Fruit fly (Drosophila melanogaster) whole organism, embryonic: ENCODE data around the gene osp.

Experiments used
- Atf3 ChIP-seq: fragments of 200-800 bp; sonication (Bioruptor generic); optimal IDR thresholded peaks from 3 replicates; lab custom pipeline; 2016; ENCODE audit warnings: missing biosample characterization, missing genetic modification characterization
- BEAF-32 ChIP-seq: fragments of 200-800 bp; sonication (Bioruptor generic); optimal IDR thresholded peaks from 3 replicates; lab custom pipeline; 2017; ENCODE audit warnings: missing biosample characterization, missing genetic modification characterization, mild to moderate bottlenecking, moderate library complexity, missing genetic modification reagents
- CG10565 ChIP-seq: fragments of 200-800 bp; sonication (Bioruptor generic); optimal IDR thresholded peaks from 3 replicates; lab custom pipeline; 2016; ENCODE audit warnings: missing biosample characterization, mild to moderate bottlenecking, missing genetic modification characterization
- CG11093 ChIP-seq: fragments of 200-800 bp; sonication (Bioruptor generic); IDR thresholded peaks from 3 replicates; pipeline ENCODE4 v1.3.6; 2022; ENCODE audit warnings: missing biosample characterization, missing genetic modification characterization
- CG11723 ChIP-seq: fragments of 200-800 bp; sonication (Bioruptor generic); optimal IDR thresholded peaks from 2 replicates; lab custom pipeline; 2017; ENCODE audit warnings: missing biosample characterization, mild to moderate bottlenecking, missing genetic modification characterization
- CG12155 ChIP-seq: fragments of 200-800 bp; sonication (Bioruptor generic); optimal IDR thresholded peaks from 3 replicates; lab custom pipeline; 2016; ENCODE audit warnings: missing biosample characterization, missing genetic modification characterization
- CG12942 ChIP-seq: fragments of 200-800 bp; sonication (Bioruptor generic); optimal IDR thresholded peaks from 3 replicates; lab custom pipeline; 2016; ENCODE audit warnings: missing biosample characterization, missing genetic modification characterization
- CG15073 ChIP-seq: fragments of 200-800 bp; sonication (Bioruptor generic); optimal IDR thresholded peaks from 2 replicates; lab custom pipeline; 2016; ENCODE audit warnings: missing biosample characterization, missing genetic modification characterization
- CG2129 ChIP-seq: fragments of 200-800 bp; sonication (Bioruptor generic); IDR thresholded peaks from 2 replicates; pipeline ENCODE4 v1.3.6; 2022; ENCODE audit warnings: missing biosample characterization, missing genetic modification characterization; ENCODE audit not compliant: partially characterized antibody
- CG2199 ChIP-seq: fragments of 200-800 bp; sonication (Bioruptor generic); IDR thresholded peaks from 3 replicates; pipeline ENCODE4 v1.3.6; 2022; ENCODE audit warnings: missing biosample characterization, missing genetic modification characterization
- CG2678 ChIP-seq: fragments of 200-800 bp; sonication (Bioruptor generic); optimal IDR thresholded peaks from 3 replicates; lab custom pipeline; 2019; ENCODE audit warnings: missing biosample characterization, mild to moderate bottlenecking, missing genetic modification characterization, moderate library complexity
- CG3163 ChIP-seq: fragments of 200-800 bp; sonication (Bioruptor generic); optimal IDR thresholded peaks from 3 replicates; lab custom pipeline; 2016; ENCODE audit warnings: missing biosample characterization, missing genetic modification characterization
- CG33557 ChIP-seq: fragments of 200-800 bp; sonication (Bioruptor generic); optimal IDR thresholded peaks from 2 replicates; lab custom pipeline; 2019; ENCODE audit warnings: missing biosample characterization, mild to moderate bottlenecking, missing genetic modification characterization, moderate library complexity
- CG4360 ChIP-seq: fragments of 200-800 bp; sonication (Bioruptor generic); IDR thresholded peaks from 2 replicates; pipeline ENCODE4 v1.3.6; 2022; ENCODE audit warnings: missing biosample characterization, missing genetic modification characterization
- CG43689 ChIP-seq: fragments of 200-800 bp; sonication (Bioruptor generic); IDR thresholded peaks from 2 replicates; pipeline ENCODE4 v1.3.6; 2022; ENCODE audit warnings: missing biosample characterization, missing genetic modification characterization
- CG5245 ChIP-seq: fragments of 200-800 bp; sonication (Bioruptor generic); optimal IDR thresholded peaks from 3 replicates; lab custom pipeline; 2016; ENCODE audit warnings: missing biosample characterization, missing genetic modification characterization
- CG6175 ChIP-seq: fragments of 200-800 bp; sonication (Bioruptor generic); IDR thresholded peaks from 3 replicates; pipeline ENCODE4 v1.3.6; 2022; ENCODE audit warnings: missing biosample characterization, missing genetic modification characterization
- CG6791 ChIP-seq: fragments of 200-800 bp; sonication (Bioruptor generic); IDR thresholded peaks from 3 replicates; pipeline ENCODE4 v1.3.6; 2022; ENCODE audit warnings: missing biosample characterization, missing genetic modification characterization; ENCODE audit not compliant: partially characterized antibody
- CG8290 ChIP-seq, 3 experiments: fragments of 200-800 bp; sonication (Bioruptor generic); optimal IDR thresholded peaks; 2 replicates each; lab custom pipeline; 2016 to 2019; ENCODE audit warnings: missing biosample characterization in 3 of 3, missing genetic modification characterization in 3 of 3, mild to moderate bottlenecking in 2 of 3, moderate library complexity in 1 of 3
- Dll ChIP-seq: fragments of 200-800 bp; sonication (Bioruptor generic); IDR thresholded peaks from 4 replicates; pipeline ENCODE4 v1.3.6; 2022; ENCODE audit warnings: missing biosample characterization, missing genetic modification characterization; ENCODE audit not compliant: partially characterized antibody
- Hmr ChIP-seq: fragments of 200-800 bp; sonication (Bioruptor generic); optimal IDR thresholded peaks from 3 replicates; lab custom pipeline; 2017; ENCODE audit warnings: mild to moderate bottlenecking, missing biosample characterization, missing genetic modification reagents, missing genetic modification characterization
- Med ChIP-seq: fragments of 200-800 bp; sonication (Bioruptor generic); peaks from one replicate; lab custom pipeline; 2016; ENCODE audit warnings: missing biosample characterization, missing genetic modification characterization, mild to moderate bottlenecking, inconsistent platforms, moderate library complexity
- Scr ChIP-seq: fragments of 200-800 bp; sonication (Bioruptor generic); IDR thresholded peaks from 2 replicates; pipeline ENCODE4 v1.3.6; 2022; ENCODE audit warnings: missing biosample characterization, missing genetic modification characterization; ENCODE audit not compliant: partially characterized antibody
- abd-A ChIP-seq: fragments of 200-800 bp; sonication (Bioruptor generic); optimal IDR thresholded peaks from 3 replicates; lab custom pipeline; 2019; ENCODE audit warnings: missing biosample characterization, mild to moderate bottlenecking, missing genetic modification characterization, moderate library complexity
- ato ChIP-seq: fragments of 200-800 bp; sonication (Bioruptor generic); IDR thresholded peaks from 2 replicates; pipeline ENCODE4 v1.3.6; 2022; ENCODE audit warnings: missing biosample characterization, missing genetic modification characterization; ENCODE audit not compliant: partially characterized antibody
- bsh ChIP-seq, 2 experiments: fragments of 200-800 bp; sonication (Bioruptor generic); optimal IDR thresholded peaks; 2 replicates each; lab custom pipeline; 2017 to 2018; ENCODE audit warnings: mild to moderate bottlenecking in 2 of 2, missing biosample characterization in 2 of 2, missing genetic modification characterization in 2 of 2, moderate library complexity in 1 of 2
- cg ChIP-seq: fragments of 200-800 bp; sonication (Bioruptor generic); optimal IDR thresholded peaks from 3 replicates; lab custom pipeline; 2019; ENCODE audit warnings: missing biosample characterization, mild to moderate bottlenecking, missing genetic modification characterization, moderate library complexity
- chif ChIP-seq, 2 experiments: fragments of 200-800 bp; sonication (Bioruptor generic); optimal IDR thresholded peaks; 3 replicates each; lab custom pipeline; 2016; ENCODE audit warnings: missing biosample characterization in 2 of 2, missing genetic modification characterization in 2 of 2
- ci ChIP-seq: fragments of 200-800 bp; sonication (Bioruptor generic); IDR thresholded peaks from 3 replicates; pipeline ENCODE4 v1.3.6; 2022; ENCODE audit warnings: missing biosample characterization, missing genetic modification characterization
- dati ChIP-seq: fragments of 200-800 bp; sonication (Bioruptor generic); IDR thresholded peaks from 2 replicates; pipeline ENCODE4 v1.3.6; 2022; ENCODE audit warnings: missing biosample characterization, missing genetic modification characterization
- gcm2 ChIP-seq: fragments of 200-800 bp; sonication (Bioruptor generic); optimal IDR thresholded peaks from 2 replicates; lab custom pipeline; 2016; ENCODE audit warnings: missing biosample characterization, missing genetic modification characterization
- grau ChIP-seq: fragments of 200-800 bp; optimal IDR thresholded peaks from 3 replicates; lab custom pipeline; 2019; ENCODE audit warnings: missing biosample characterization, mild to moderate bottlenecking, missing genetic modification characterization, moderate library complexity
- gt ChIP-seq: fragments of 200-800 bp; sonication (Bioruptor generic); IDR thresholded peaks from 2 replicates; pipeline ENCODE4 v1.3.6; 2022; ENCODE audit warnings: missing biosample characterization, missing genetic modification characterization
- h ChIP-seq: fragments of >200 bp; optimal IDR thresholded peaks from 2 replicates; lab custom pipeline; 2017
- lola ChIP-seq, 3 experiments: fragments of >200 bp in 2 of 3; fragments of 200-800 bp in 1 of 3; sonication (Bioruptor generic) in 1 of 3; optimal IDR thresholded peaks; 2 replicates each; lab custom pipeline; 2017 to 2019; ENCODE audit warnings: missing biosample characterization in 3 of 3, missing genetic modification characterization in 3 of 3, mild to moderate bottlenecking in 1 of 3, moderate library complexity in 1 of 3
- maf-S ChIP-seq: fragments of 200-800 bp; sonication (Bioruptor generic); optimal IDR thresholded peaks from 2 replicates; lab custom pipeline; 2016; ENCODE audit warnings: missing biosample characterization, missing genetic modification characterization
- org-1 ChIP-seq: fragments of 200-800 bp; sonication (Bioruptor generic); optimal IDR thresholded peaks from 2 replicates; lab custom pipeline; 2017; ENCODE audit warnings: missing biosample characterization, missing genetic modification characterization
- pzg ChIP-seq: fragments of 200-800 bp; sonication (Bioruptor generic); optimal IDR thresholded peaks from 3 replicates; lab custom pipeline; 2018; ENCODE audit warnings: missing biosample characterization, mild to moderate bottlenecking, missing genetic modification characterization, moderate library complexity
- ranshi ChIP-seq: fragments of 200-800 bp; sonication (Bioruptor generic); IDR thresholded peaks from 2 replicates; pipeline ENCODE4 v1.3.6; 2022; ENCODE audit warnings: missing biosample characterization, missing genetic modification characterization
- schlank ChIP-seq: fragments of 200-800 bp; sonication (Bioruptor generic); optimal IDR thresholded peaks from 2 replicates; lab custom pipeline; 2018; ENCODE audit warnings: missing biosample characterization, mild to moderate bottlenecking, missing genetic modification characterization
- sima ChIP-seq: fragments of 200-800 bp; sonication (Bioruptor generic); optimal IDR thresholded peaks from 2 replicates; lab custom pipeline; 2016; ENCODE audit warnings: missing biosample characterization, missing genetic modification characterization
- wdn ChIP-seq: fragments of 200-800 bp; sonication (Bioruptor generic); IDR thresholded peaks from 2 replicates; pipeline ENCODE4 v1.3.6; 2022; ENCODE audit warnings: missing biosample characterization, missing genetic modification characterization

osp gene

DNA sequence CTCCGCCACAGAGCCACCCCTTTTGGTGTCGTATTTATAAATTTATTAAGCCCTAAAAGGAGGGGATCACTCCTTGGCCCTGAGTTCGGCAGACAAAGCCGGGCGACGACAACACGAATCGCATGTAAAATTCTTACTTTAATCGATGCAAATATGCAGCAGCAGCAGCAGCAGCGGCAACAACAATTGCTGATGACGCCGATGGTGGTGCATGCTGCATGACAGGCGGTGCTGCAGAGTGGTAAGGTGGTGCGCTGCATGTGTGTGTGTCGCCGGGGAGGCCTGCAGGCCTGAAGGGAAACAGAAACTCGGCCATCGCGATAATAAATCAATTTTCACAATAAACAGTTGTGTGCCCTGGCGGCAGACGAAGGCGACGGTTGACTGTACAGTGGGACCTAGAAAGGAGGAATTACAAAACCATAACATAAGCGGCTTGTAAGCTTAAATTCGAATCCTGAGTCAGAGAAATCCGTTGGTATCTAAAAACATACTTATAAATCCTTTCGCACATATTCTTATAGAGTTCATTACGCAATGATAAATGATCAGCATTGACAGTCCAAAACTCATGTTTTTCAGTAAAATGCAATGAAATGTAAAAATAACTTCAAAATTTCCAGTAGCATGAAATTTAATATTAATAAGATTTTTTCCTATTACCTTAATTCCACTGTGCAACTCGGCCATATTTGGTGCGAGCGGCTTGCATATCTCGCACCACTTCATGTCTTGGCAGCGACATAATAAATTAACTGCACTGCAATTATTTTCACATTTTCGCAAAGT, 117.3 kb downstream of the osp start (continued):
- TF ChIP-seq CG4360 (GFP tag; lab: Robert Waterston, UW) (peak; percentile 76), CG8290 (GFP tag; optimal IDR thresholded peaks at IDR 0.05; lab: Kevin White, UChicago) (no peak), CG8290 (tag; optimal IDR thresholded peaks at IDR 0.05; lab: Kevin White, UChicago) (no peak), CG11093 (GFP tag; lab: Robert Waterston, UW) (no peak), dati (GFP tag; lab: Robert Waterston, UW) (no peak), h (no peak), gcm2 (GFP tag; lab: Kevin White, UChicago) (no peak), BEAF-32 (GFP tag; lab: Kevin White, UChicago) (no peak), CG12155 (GFP tag; lab: Kevin White, UChicago) (no peak), Dll (0 out of 4 replicates have a peak, but pooled peaks have one; percentile 10), CG12942 (GFP tag; lab: Kevin White, UChicago) (no peak), bsh (GFP tag; optimal IDR thresholded peaks at IDR 0.05; lab: Kevin White, UChicago) (no peak), cg (GFP tag; lab: Kevin White, UChicago) (no peak), CG5245 (GFP tag; lab: Kevin White, UChicago) (no peak), maf-S (GFP tag; lab: Kevin White, UChicago) (no peak), sima (GFP tag; lab: Kevin White, UChicago) (no peak), CG2678 (no peak), org-1 (GFP tag; lab: Kevin White, UChicago) (no peak), gt (GFP tag; lab: Robert Waterston, UW) (no peak), pzg (GFP tag; lab: Kevin White, UChicago) (no peak), grau (tag; lab: Kevin White, UChicago) (peak; percentile 41), CG11723 (GFP tag; lab: Kevin White, UChicago) (no peak), CG43689 (no peak), CG6791 (no peak), CG2129 (GFP tag; lab: Robert Waterston, UW) (no peak), chif (GFP tag; optimal IDR thresholded peaks at IDR 0.05; lab: Kevin White, UChicago) (no peak), abd-A (tag; lab: Kevin White, UChicago) (no peak), CG6175 (no peak), schlank (no peak), wdn (no peak), CG15073 (GFP tag; lab: Kevin White, UChicago) (no peak), CG10565 (GFP tag; lab: Kevin White, UChicago) (no peak), Med (peak; percentile 61), Atf3 (no peak), CG33557 (GFP tag; lab: Kevin White, UChicago) (no peak), ci (GFP tag; lab: Robert Waterston, UW) (peak; percentile 18; the same call in 1 of the 3 replicates), CG3163 (GFP tag; lab: Kevin White, UChicago) (no peak), ranshi (no peak), CG2199 (0 out of 3 replicates have a peak, but pooled peaks have one; percentile 33), Hmr (GFP tag; lab: Kevin White, UChicago) (no peak), Scr (no peak), ato (no peak), lola (GFP tag; optimal IDR thresholded peaks at IDR 0.05; lab: Kevin White, UChicago) (no peak)
